Worm (Caenorhabditis elegans): ENCODE measurements around the gene str-161.

Gene str-161

DNA sequence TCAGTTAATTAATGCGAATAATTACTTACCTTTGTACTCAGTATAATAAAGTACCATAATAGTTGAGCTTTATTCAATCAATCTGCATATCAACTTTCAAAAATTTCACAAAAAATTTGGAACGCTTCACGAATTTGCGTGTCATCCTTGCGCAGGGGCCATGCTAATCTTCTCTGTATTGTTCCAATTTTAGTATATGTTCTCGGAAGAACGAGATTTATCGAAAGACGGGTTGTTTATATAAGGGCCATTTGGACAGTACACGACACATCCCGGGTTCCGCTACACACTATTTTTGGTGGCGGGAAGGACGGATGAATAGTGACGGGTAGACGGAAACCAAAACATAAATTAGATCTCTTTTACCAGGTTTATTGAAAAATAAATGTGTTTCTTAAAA is 39.3 kb downstream of the str-161 start (continued):
- TF ChIP-seq ztf-25 (GFP tag; IDR thresholded peaks at IDR 0.05) (0 out of 2 replicates have a peak, but pooled peaks have one; percentile 67), aptf-2 (GFP tag; conservative IDR thresholded peaks at IDR 0.05) (no peak), madf-6 (GFP tag; IDR thresholded peaks at IDR 0.05) (no peak), T26A5.8 (tag; optimal IDR thresholded peaks at IDR 0.05) (no peak), Y79H2A.3 (GFP tag; conservative IDR thresholded peaks at IDR 0.05) (no peak), attf-5 (GFP tag; optimal IDR thresholded peaks at IDR 0.05) (no peak), snpc-4 (GFP tag; optimal IDR thresholded peaks at IDR 0.05) (peak; percentile 70), snpc-4 (tag; optimal IDR thresholded peaks at IDR 0.05) (peak; percentile 77 to 92 (median 86)), hlh-12 (tag; optimal IDR thresholded peaks at IDR 0.05) (no peak), madf-3 (GFP tag; IDR thresholded peaks at IDR 0.05) (no peak), athp-1 (tag; optimal IDR thresholded peaks at IDR 0.05) (no peak), B0261.1 (tag; optimal IDR thresholded peaks at IDR 0.05) (peak; percentile 48), ceh-91 (GFP tag; IDR thresholded peaks at IDR 0.05) (no peak)

- TF ChIP-seq mxl-1 (tag; optimal IDR thresholded peaks at IDR 0.05), result no peak
- no peak for TF ChIP-seq rpc-1 (optimal IDR thresholded peaks at IDR 0.05)
- TF ChIP-seq rpc-1 (tag; optimal IDR thresholded peaks at IDR 0.05), result peak; percentile 20
These were observed 42.4 kb downstream of the str-161 start, which contains the start of the genes Y17G9A.4 and str-173 for ce11 chrIV:4861449-4861848. Y17G9A.4 (minus strand) TSS chrIV:4861549. str-173 (plus strand) TSS chrIV:4861773.

DNA sequence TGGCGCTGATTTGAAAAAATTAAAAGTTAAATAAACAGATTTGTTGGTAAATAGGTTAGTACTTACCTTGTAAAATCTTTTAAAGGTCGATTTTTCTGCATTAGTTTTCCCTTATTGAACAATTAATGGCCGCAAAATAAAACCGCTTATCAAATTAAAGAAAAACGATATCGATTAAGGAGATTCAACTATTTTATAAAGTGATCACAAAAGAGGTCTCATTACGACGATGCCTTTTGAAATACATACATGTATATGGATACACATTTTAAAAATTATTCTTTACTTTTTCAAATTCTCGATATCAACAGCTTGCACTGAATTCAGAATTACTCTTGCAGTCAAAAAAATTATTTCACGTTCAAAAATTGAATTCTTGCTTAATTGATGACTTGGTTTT is 45.3 kb downstream of the str-161 start, which contains the start of gene Y17G9A.3:
Gene Y17G9A.3 (minus strand): TSS at position 101 of the 400 bp plus-strand sequence.
- TF ChIP-seq Y95B8A.8 (GFP tag; IDR thresholded peaks at IDR 0.05) (no peak), F10E7.11 (tag; optimal IDR thresholded peaks at IDR 0.05) (no peak), F57A8.1 (GFP tag; optimal IDR thresholded peaks at IDR 0.05) (no peak), bed-2 (GFP tag; IDR thresholded peaks at IDR 0.05) (no peak)

ce11 chrIV:4856195-4856594 is 47.7 kb downstream of the str-161 start, which contains the start of gene Y17G9A.2:
Y17G9A.2 (minus strand) TSS chrIV:4856295.
- TF ChIP-seq F33H1.4 (GFP tag; IDR thresholded peaks at IDR 0.05) (no peak), cebp-1 (GFP tag; IDR thresholded peaks at IDR 0.05) (no peak), cebp-1 (tag; optimal IDR thresholded peaks at IDR 0.05) (no peak), snpc-3.4 (tag; optimal IDR thresholded peaks at IDR 0.05) (no peak), F57C9.4 (tag; optimal IDR thresholded peaks at IDR 0.05) (no peak), ama-1 (optimal IDR thresholded peaks at IDR 0.05) (no peak), ama-1 (GFP tag; optimal IDR thresholded peaks at IDR 0.05) (no peak), B0336.3 (GFP tag; IDR thresholded peaks at IDR 0.05) (no peak), gei-17 (GFP tag; optimal IDR thresholded peaks at IDR 0.05) (no peak), hlh-12 (tag; optimal IDR thresholded peaks at IDR 0.05) (no peak), lin-54 (GFP tag; optimal IDR thresholded peaks at IDR 0.05) (no peak), K12H6.12 (tag; optimal IDR thresholded peaks at IDR 0.05) (no peak), T07F8.4 (tag; optimal IDR thresholded peaks at IDR 0.05) (no peak)

Data from whole organism, young adult.